Worm (Caenorhabditis elegans) whole organism, L1 larva: ENCODE measurements around the gene eral-1.

Experiments
- C16A3.4 ChIP-seq: fragments of 150-350 bp; optimal IDR thresholded peaks from 2 replicates; lab custom pipeline; 2014; ENCODE audit warnings: missing biosample characterization, missing genetic modification characterization
- C34B4.2 ChIP-seq: sonication (generic microtip); optimal IDR thresholded peaks from 2 replicates; lab custom pipeline; 2017; ENCODE audit warnings: mild to moderate bottlenecking, missing genetic modification characterization, missing compliant biosample characterization
- F16B12.6 ChIP-seq: fragments of 150-350 bp; optimal IDR thresholded peaks from 2 replicates; lab custom pipeline; 2014; ENCODE audit warnings: missing biosample characterization, missing genetic modification characterization
- Y116A8C.19 ChIP-seq: sonication (generic microtip); optimal IDR thresholded peaks from 2 replicates; lab custom pipeline; 2016; ENCODE audit warnings: missing compliant biosample characterization, missing genetic modification characterization, borderline replicate concordance
- aha-1 ChIP-seq: fragments of 150-350 bp; optimal IDR thresholded peaks from 2 replicates; lab custom pipeline; 2014; ENCODE audit warnings: missing biosample characterization, missing genetic modification characterization
- ama-1 ChIP-seq: fragments of 150-350 bp; optimal IDR thresholded peaks from 2 replicates; lab custom pipeline; 2014
- blmp-1 ChIP-seq: fragments of 150-350 bp; optimal IDR thresholded peaks from 2 replicates; lab custom pipeline; 2014; ENCODE audit warnings: missing biosample characterization, missing genetic modification characterization
- ceh-88 ChIP-seq: fragments of 200-800 bp; sonication (Bioruptor generic); IDR thresholded peaks from 2 replicates; pipeline ENCODE4 v1.3.6; 2022; ENCODE audit warnings: missing genetic modification characterization, missing compliant biosample characterization
- ceh-90 ChIP-seq: sonication (generic microtip); optimal IDR thresholded peaks from 2 replicates; lab custom pipeline; 2016; ENCODE audit warnings: missing genetic modification characterization, missing compliant biosample characterization
- dpl-1 ChIP-seq, 3 experiments: fragments of 150-350 bp in 2 of 3; sonication (generic microtip) in 1 of 3; optimal IDR thresholded peaks; 2 replicates each; lab custom pipeline; 2014 to 2017; ENCODE audit warnings: missing biosample characterization in 3 of 3, missing genetic modification characterization in 3 of 3, missing genetic modification reagents in 3 of 3
- dsc-1 ChIP-seq: sonication (generic microtip); optimal IDR thresholded peaks from 2 replicates; lab custom pipeline; 2016; ENCODE audit warnings: mild to moderate bottlenecking, missing genetic modification characterization, missing compliant biosample characterization
- efl-3 ChIP-seq: fragments of 200-800 bp; sonication (Bioruptor generic); optimal IDR thresholded peaks from 2 replicates; lab custom pipeline; 2018; ENCODE audit warnings: mild to moderate bottlenecking, missing genetic modification characterization, missing compliant biosample characterization
- egl-13 ChIP-seq: sonication (generic microtip); optimal IDR thresholded peaks from 2 replicates; lab custom pipeline; 2016; ENCODE audit warnings: missing genotype, missing genetic modification reagents, missing genetic modification characterization, missing compliant biosample characterization
- elt-2 ChIP-seq: sonication (generic microtip); optimal IDR thresholded peaks from 2 replicates; lab custom pipeline; 2016; ENCODE audit warnings: missing genetic modification characterization, mild to moderate bottlenecking, inconsistent platforms, missing compliant biosample characterization, missing genetic modification reagents
- elt-3 ChIP-seq, 6 experiments: fragments of 150-350 bp in 1 of 6; sonication (generic microtip); optimal IDR thresholded peaks; 2 replicates each; lab custom pipeline; 2017 to 2018; ENCODE audit warnings: missing biosample characterization in 6 of 6, missing genetic modification characterization in 6 of 6, inconsistent platforms in 1 of 6
- ets-5 ChIP-seq: fragments of 200-800 bp; sonication (Bioruptor generic); IDR thresholded peaks from 2 replicates; pipeline ENCODE4 v1.3.6; 2022; ENCODE audit warnings: missing genetic modification characterization, missing compliant biosample characterization
- fkh-4 ChIP-seq: sonication (generic microtip); optimal IDR thresholded peaks from 2 replicates; lab custom pipeline; 2016; ENCODE audit warnings: missing compliant biosample characterization, missing genetic modification characterization, borderline replicate concordance
- fos-1 ChIP-seq: fragments of 150-350 bp; optimal IDR thresholded peaks from 2 replicates; lab custom pipeline; 2014; ENCODE audit warnings: missing biosample characterization, missing genetic modification characterization
- grh-1 ChIP-seq: fragments of 200-800 bp; sonication (Bioruptor generic); IDR thresholded peaks from 2 replicates; pipeline ENCODE4 v1.3.6; 2022; ENCODE audit warnings: missing genetic modification reagents, missing genetic modification characterization, missing compliant biosample characterization
- hpl-2 ChIP-seq: fragments of 150-350 bp; optimal IDR thresholded peaks from 2 replicates; lab custom pipeline; 2014; ENCODE audit warnings: missing biosample characterization, missing genetic modification reagents, missing genetic modification characterization
- jun-1 ChIP-seq: fragments of 150-350 bp; optimal IDR thresholded peaks from 2 replicates; lab custom pipeline; 2014; ENCODE audit warnings: missing biosample characterization, missing genetic modification reagents, missing genetic modification characterization
- lin-13 ChIP-seq: fragments of 150-350 bp; optimal IDR thresholded peaks from 2 replicates; lab custom pipeline; 2014; ENCODE audit warnings: missing biosample characterization, missing genetic modification reagents, missing genetic modification characterization
- lin-14 ChIP-seq: fragments of 200-800 bp; sonication (Bioruptor generic); optimal IDR thresholded peaks from 2 replicates; lab custom pipeline; 2018; ENCODE audit warnings: mild to moderate bottlenecking, missing genetic modification characterization, moderate library complexity, missing compliant biosample characterization
- lin-15B ChIP-seq: fragments of 150-350 bp; sonication (generic microtip); optimal IDR thresholded peaks from 3 replicates; lab custom pipeline; 2014; ENCODE audit warnings: missing biosample characterization, missing genetic modification characterization
- lsy-2 ChIP-seq, 2 experiments: fragments of 150-350 bp; optimal IDR thresholded peaks; 2 replicates each; lab custom pipeline; 2014; ENCODE audit warnings: missing biosample characterization in 2 of 2, missing genetic modification characterization in 2 of 2
- mdl-1 ChIP-seq, 2 experiments: fragments of 150-350 bp; optimal IDR thresholded peaks; 2 replicates each; lab custom pipeline; 2014 to 2017; ENCODE audit warnings: missing biosample characterization in 2 of 2, missing genetic modification characterization in 2 of 2, inconsistent platforms in 1 of 2
- mep-1 ChIP-seq: fragments of 150-350 bp; optimal IDR thresholded peaks from 2 replicates; lab custom pipeline; 2014; ENCODE audit warnings: missing biosample characterization, missing genetic modification characterization
- nhr-11 ChIP-seq: fragments of 150-350 bp; optimal IDR thresholded peaks from 2 replicates; lab custom pipeline; 2014; ENCODE audit warnings: missing biosample characterization, missing genetic modification characterization
- nhr-19 ChIP-seq: fragments of 200-800 bp; sonication (Bioruptor generic); conservative IDR thresholded peaks from 2 replicates; pipeline ENCODE4 v1.3.6; 2022; ENCODE audit warnings: missing genetic modification characterization, missing compliant biosample characterization
- nhr-20 ChIP-seq: sonication (generic microtip); optimal IDR thresholded peaks from 2 replicates; lab custom pipeline; 2016; ENCODE audit warnings: mild to moderate bottlenecking, missing genetic modification characterization, missing compliant biosample characterization
- nhr-237 ChIP-seq: fragments of 150-350 bp; optimal IDR thresholded peaks from 2 replicates; lab custom pipeline; 2014; ENCODE audit warnings: missing biosample characterization, missing genetic modification characterization
- nhr-47 ChIP-seq: sonication (generic microtip); optimal IDR thresholded peaks from 2 replicates; lab custom pipeline; 2016; ENCODE audit warnings: mild to moderate bottlenecking, missing genetic modification characterization, moderate library complexity, missing compliant biosample characterization
- nhr-76 ChIP-seq: sonication (generic microtip); optimal IDR thresholded peaks from 2 replicates; lab custom pipeline; 2017; ENCODE audit warnings: missing biosample characterization, missing genetic modification characterization
- nhr-84 ChIP-seq: sonication (generic microtip); optimal IDR thresholded peaks from 2 replicates; lab custom pipeline; 2017; ENCODE audit warnings: missing biosample characterization, missing genetic modification characterization
- pax-3 ChIP-seq: fragments of 200-800 bp; sonication (Bioruptor generic); optimal IDR thresholded peaks from 2 replicates; lab custom pipeline; 2018; ENCODE audit warnings: mild to moderate bottlenecking, missing genetic modification characterization, moderate library complexity, missing compliant biosample characterization
- pqm-1 ChIP-seq: sonication (generic microtip); optimal IDR thresholded peaks from 3 replicates; lab custom pipeline; 2017; ENCODE audit warnings: missing biosample characterization, missing genetic modification characterization
- rnt-1 ChIP-seq: sonication (generic microtip); optimal IDR thresholded peaks from 2 replicates; lab custom pipeline; 2016; ENCODE audit warnings: mild to moderate bottlenecking, missing genetic modification characterization, moderate library complexity, missing compliant biosample characterization
- snpc-4 ChIP-seq: fragments of 150-350 bp; optimal IDR thresholded peaks from 2 replicates; lab custom pipeline; 2014; ENCODE audit warnings: missing biosample characterization, missing genetic modification characterization
- snu-23 ChIP-seq: sonication (generic microtip); optimal IDR thresholded peaks from 2 replicates; lab custom pipeline; 2016; ENCODE audit warnings: missing genetic modification characterization, missing compliant biosample characterization
- sox-4 ChIP-seq: sonication (generic microtip); optimal IDR thresholded peaks from 2 replicates; lab custom pipeline; 2016; ENCODE audit warnings: missing genetic modification characterization, missing compliant biosample characterization
- sptf-1 ChIP-seq: fragments of 150-350 bp; optimal IDR thresholded peaks from 2 replicates; lab custom pipeline; 2014; ENCODE audit warnings: missing biosample characterization, missing genetic modification characterization
- sup-37 ChIP-seq: fragments of 200-800 bp; sonication (Bioruptor generic); optimal IDR thresholded peaks from 2 replicates; lab custom pipeline; 2018; ENCODE audit warnings: mild to moderate bottlenecking, missing genetic modification characterization, missing compliant biosample characterization
- tbx-2 ChIP-seq: sonication (generic microtip); optimal IDR thresholded peaks from 2 replicates; lab custom pipeline; 2016; ENCODE audit warnings: missing genetic modification characterization, missing compliant biosample characterization
- unc-130 ChIP-seq: fragments of 150-350 bp; optimal IDR thresholded peaks from 2 replicates; lab custom pipeline; 2017; ENCODE audit warnings: missing biosample characterization, missing genetic modification characterization, inconsistent platforms
- unc-86 ChIP-seq: sonication (generic microtip); optimal IDR thresholded peaks from 2 replicates; lab custom pipeline; 2016; ENCODE audit warnings: missing genetic modification characterization, missing compliant biosample characterization
- vab-15 ChIP-seq: sonication (generic microtip); optimal IDR thresholded peaks from 2 replicates; lab custom pipeline; 2017; ENCODE audit warnings: missing genotype, mild to moderate bottlenecking, missing genetic modification characterization, missing compliant biosample characterization
- xbp-1 ChIP-seq: sonication (generic microtip); optimal IDR thresholded peaks from 2 replicates; lab custom pipeline; 2016; ENCODE audit warnings: missing genetic modification characterization, missing compliant biosample characterization
- ztf-11 ChIP-seq, 2 experiments: sonication (generic microtip); optimal IDR thresholded peaks; 2 replicates each; lab custom pipeline; 2016 to 2017; ENCODE audit warnings: missing genetic modification characterization in 2 of 2, missing biosample characterization in 1 of 2, missing compliant biosample characterization in 1 of 2
- ztf-4 ChIP-seq: fragments of 150-350 bp; optimal IDR thresholded peaks from 2 replicates; lab custom pipeline; 2014; ENCODE audit warnings: missing biosample characterization, missing genetic modification characterization

Gene eral-1

DNA sequence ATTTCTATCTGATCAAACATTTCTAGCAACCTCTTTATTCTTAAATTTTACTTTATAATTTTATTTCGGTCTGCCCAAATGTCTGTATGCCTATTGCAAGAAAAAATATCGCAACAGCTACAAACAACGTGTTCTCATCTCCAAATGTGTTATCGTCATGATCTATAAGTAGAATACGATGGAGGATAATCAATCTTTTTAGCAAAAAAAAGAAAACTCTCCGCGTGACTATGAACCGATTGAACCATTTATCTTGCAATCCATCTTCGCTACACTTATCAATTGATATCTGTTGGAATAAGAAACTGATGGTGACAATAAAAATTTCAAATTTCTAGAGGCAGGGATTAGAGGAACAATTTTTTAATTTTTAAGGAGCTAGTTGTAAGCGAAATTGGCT is 16.4 kb upstream of the eral-1 start (continued):
- TF ChIP-seq xbp-1 (tag; lab: Kevin White, UChicago) (no peak), vab-15 (tag; lab: Kevin White, UChicago) (no peak), dpl-1 (GFP tag; optimal IDR thresholded peaks at IDR 0.05; lab: Kevin White, UChicago) (no peak), elt-3 (tag; optimal IDR thresholded peaks at IDR 0.05; lab: Kevin White, UChicago) (peak in 3 of 6 experiments; percentile 8 to 85 (median 51)), nhr-11 (tag; lab: Kevin White, UChicago) (no peak), unc-86 (tag; lab: Kevin White, UChicago) (no peak), ztf-11 (tag; optimal IDR thresholded peaks at IDR 0.05; lab: Kevin White, UChicago) (no peak), nhr-76 (tag; lab: Kevin White, UChicago) (no peak), unc-130 (tag; lab: Kevin White, UChicago) (no peak), pqm-1 (tag; lab: Kevin White, UChicago) (no peak), mep-1 (tag; lab: Kevin White, UChicago) (no peak), efl-3 (GFP tag; lab: Kevin White, UChicago) (no peak), snpc-4 (tag; lab: Kevin White, UChicago) (no peak), C34B4.2 (tag; lab: Kevin White, UChicago) (no peak), rnt-1 (tag; lab: Kevin White, UChicago) (no peak), lin-15B (tag; lab: Kevin White, UChicago) (no peak), dsc-1 (tag; lab: Kevin White, UChicago) (no peak), sptf-1 (tag; lab: Kevin White, UChicago) (no peak), lsy-2 (tag; optimal IDR thresholded peaks at IDR 0.05; lab: Kevin White, UChicago) (peak in 1 of 2 experiments; percentile 32), aha-1 (tag; lab: Kevin White, UChicago) (no peak), nhr-19 (GFP tag; lab: Robert Waterston, UW) (peak; percentile 39), ceh-90 (tag; lab: Kevin White, UChicago) (no peak), sup-37 (no peak), ceh-88 (no peak), snu-23 (GFP tag; lab: Kevin White, UChicago) (peak; percentile 8), sox-4 (tag; lab: Kevin White, UChicago) (no peak), ama-1 (lab: Kevin White, UChicago) (no peak), egl-13 (tag; lab: Kevin White, UChicago) (no peak), jun-1 (no peak), nhr-84 (tag; lab: Kevin White, UChicago) (no peak), lin-13 (GFP tag; lab: Kevin White, UChicago) (no peak), Y116A8C.19 (tag; lab: Kevin White, UChicago) (no peak), pax-3 (no peak), tbx-2 (tag; lab: Kevin White, UChicago) (no peak), blmp-1 (tag; lab: Kevin White, UChicago) (peak; percentile 78), ets-5 (GFP tag; lab: Robert Waterston, UW) (no peak), elt-2 (no peak), hpl-2 (no peak), nhr-237 (no peak)

ce11 chrII:9605336-9605735 is 15.8 kb upstream of the eral-1 start, which contains the start of gene nhr-19:
TSS of gene nhr-19 (minus strand) at chrII:9605526.
- TF ChIP-seq jun-1: no peak
- TF ChIP-seq fos-1: peak; percentile 9
- TF ChIP-seq nhr-47 (tag; lab: Kevin White, UChicago): peak; percentile 3
- TF ChIP-seq C34B4.2 (tag; lab: Kevin White, UChicago): no peak
- TF ChIP-seq C16A3.4 (tag; lab: Kevin White, UChicago): peak; percentile 30
- no peak for TF ChIP-seq grh-1 (GFP tag; lab: Robert Waterston, UW)
- TF ChIP-seq vab-15 (tag; lab: Kevin White, UChicago): no peak
- TF ChIP-seq nhr-19 (GFP tag; lab: Robert Waterston, UW): peak; percentile 71
- peak; percentile 65 for TF ChIP-seq lin-14 (GFP tag; lab: Kevin White, UChicago)
- no peak for TF ChIP-seq dpl-1 (GFP tag; optimal IDR thresholded peaks at IDR 0.05; lab: Kevin White, UChicago)
- peak; percentile 8 for TF ChIP-seq snu-23 (GFP tag; lab: Kevin White, UChicago)
- TF ChIP-seq ama-1 (lab: Kevin White, UChicago): peak; percentile 9
- no peak for TF ChIP-seq ztf-4 (tag; lab: Kevin White, UChicago)
- TF ChIP-seq lsy-2 (tag; optimal IDR thresholded peaks at IDR 0.05; lab: Kevin White, UChicago): peak in 1 of 2 experiments; percentile 13
- no peak for TF ChIP-seq fkh-4 (tag; lab: Kevin White, UChicago)
- peak in 1 of 2 experiments; percentile 72 for TF ChIP-seq mdl-1 (tag; optimal IDR thresholded peaks at IDR 0.05; lab: Kevin White, UChicago)
- peak; percentile 50 for TF ChIP-seq nhr-20 (tag; lab: Kevin White, UChicago)
- TF ChIP-seq sptf-1 (tag; lab: Kevin White, UChicago): no peak
- TF ChIP-seq F16B12.6 (tag; lab: Kevin White, UChicago): no peak
- TF ChIP-seq, all 84 proteins: peak for 10
